Worm (Caenorhabditis elegans) whole organism, L1 larva: Measurements from ENCODE around the gene BE10.1.

Experiments used
- pag-3 ChIP-seq: sonication (generic microtip); optimal IDR thresholded peaks from 2 replicates; lab custom pipeline; 2017; ENCODE audit warnings: missing genetic modification characterization, mild to moderate bottlenecking, missing compliant biosample characterization, antibody characterized with exemption, borderline replicate concordance; ENCODE audit not compliant: insufficient read depth
- ztf-11 ChIP-seq, 2 experiments: sonication (generic microtip); optimal IDR thresholded peaks; 2 replicates each; lab custom pipeline; 2016 to 2017; ENCODE audit warnings: missing genetic modification characterization in 2 of 2, missing biosample characterization in 1 of 2, missing compliant biosample characterization in 1 of 2

ce11 chrIII:12800529-12800928 lies 11.2 kb upstream of the BE10.1 start:
- TF ChIP-seq ztf-11 (tag; optimal IDR thresholded peaks at IDR 0.05; lab: Kevin White, UChicago) (no peak), pag-3 (tag; lab: Kevin White, UChicago) (no peak)
